Worm (Caenorhabditis elegans): ENCODE results near the gene mec-7.

- no peak for TF ChIP-seq ref-1 (GFP tag; conservative IDR thresholded peaks at IDR 0.05)
- no peak for TF ChIP-seq ztf-23 (GFP tag; IDR thresholded peaks at IDR 0.05)
- TF ChIP-seq cog-1 (tag; optimal IDR thresholded peaks at IDR 0.05): no peak
- no peak for TF ChIP-seq flt-1 (GFP tag; IDR thresholded peaks at IDR 0.05)
- TF ChIP-seq T22C8.4 (GFP tag; IDR thresholded peaks at IDR 0.05): no peak
- no peak for TF ChIP-seq klf-2 (GFP tag; conservative IDR thresholded peaks at IDR 0.05)
- TF ChIP-seq ztf-29 (GFP tag; IDR thresholded peaks at IDR 0.05): no peak
- TF ChIP-seq tab-1 (GFP tag; IDR thresholded peaks at IDR 0.05): no peak
- TF ChIP-seq med-1 (GFP tag; optimal IDR thresholded peaks at IDR 0.05; ENCODE audit: insufficient read depth): no peak
Measured at ce11 chrX:7782389-7782788, 5.9 kb upstream of the mec-7 start, which contains the start of gene ZK154.4.
